Worm (Caenorhabditis elegans) whole organism, L3 larva: ENCODE measurements around the gene C33F10.1.
A peak's percentile ranks its signal among the peaks of the same experiment; 100 is the strongest.

Source experiments
- R02D3.7 ChIP-seq: fragments of 150-350 bp; optimal IDR thresholded peaks from 2 replicates; lab custom pipeline; 2014; ENCODE audit warnings: missing biosample characterization, missing genetic modification characterization
- aly-2 ChIP-seq: fragments of 150-350 bp; optimal IDR thresholded peaks from 2 replicates; lab custom pipeline; 2014; ENCODE audit warnings: missing biosample characterization, missing genetic modification characterization
- ama-1 ChIP-seq: fragments of 150-350 bp; optimal IDR thresholded peaks from 2 replicates; lab custom pipeline; 2018
- ceh-16 ChIP-seq: sonication (generic microtip); optimal IDR thresholded peaks from 2 replicates; lab custom pipeline; 2017; ENCODE audit warnings: missing biosample characterization, missing genetic modification characterization
- ceh-28 ChIP-seq: fragments of 150-350 bp; optimal IDR thresholded peaks from 2 replicates; lab custom pipeline; 2014; ENCODE audit warnings: missing biosample characterization, missing genetic modification reagents, missing genetic modification characterization
- ceh-82 ChIP-seq: fragments of 150-350 bp; optimal IDR thresholded peaks from 2 replicates; lab custom pipeline; 2014; ENCODE audit warnings: missing biosample characterization, missing genetic modification characterization
- ceh-9 ChIP-seq: sonication (generic microtip); optimal IDR thresholded peaks from 2 replicates; lab custom pipeline; 2018; ENCODE audit warnings: missing biosample characterization, missing genetic modification characterization
- egl-27 ChIP-seq: sonication (generic microtip); optimal IDR thresholded peaks from 4 replicates; lab custom pipeline; 2017; ENCODE audit warnings: missing biosample characterization, missing genetic modification reagents, missing genetic modification characterization
- elt-1 ChIP-seq: fragments of 150-350 bp; optimal IDR thresholded peaks from 2 replicates; lab custom pipeline; 2014; ENCODE audit warnings: missing biosample characterization, missing genetic modification characterization
- elt-3 ChIP-seq, 3 experiments: fragments of 150-350 bp in 1 of 3; sonication (generic microtip) in 2 of 3; optimal IDR thresholded peaks; 2 replicates in 2 of 3; 4 replicates in 1 of 3; lab custom pipeline; 2014 to 2017; ENCODE audit warnings: missing biosample characterization in 3 of 3, missing genetic modification characterization in 3 of 3
- eor-1 ChIP-seq, 2 experiments: fragments of 150-350 bp; optimal IDR thresholded peaks; 2 replicates each; lab custom pipeline; 2014 to 2018; ENCODE audit warnings: missing biosample characterization in 2 of 2, missing genetic modification characterization in 2 of 2
- fkh-10 ChIP-seq: sonication (generic microtip); optimal IDR thresholded peaks from 2 replicates; lab custom pipeline; 2017; ENCODE audit warnings: missing biosample characterization, missing genetic modification reagents, missing genetic modification characterization
- fkh-2 ChIP-seq: fragments of 150-350 bp; optimal IDR thresholded peaks from 2 replicates; lab custom pipeline; 2014; ENCODE audit warnings: missing biosample characterization, missing genetic modification reagents, missing genetic modification characterization
- hmg-11 ChIP-seq: sonication (generic microtip); optimal IDR thresholded peaks from 2 replicates; lab custom pipeline; 2016; ENCODE audit warnings: missing genetic modification characterization, missing compliant biosample characterization
- jun-1 ChIP-seq: fragments of 150-350 bp; optimal IDR thresholded peaks from 2 replicates; lab custom pipeline; 2014; ENCODE audit warnings: missing biosample characterization, missing genetic modification reagents, missing genetic modification characterization
- lin-15B ChIP-seq: fragments of 150-350 bp; optimal IDR thresholded peaks from 2 replicates; lab custom pipeline; 2014; ENCODE audit warnings: missing biosample characterization, missing genetic modification characterization
- lin-39 ChIP-seq: fragments of 150-350 bp; optimal IDR thresholded peaks from 2 replicates; lab custom pipeline; 2018; ENCODE audit warnings: missing biosample characterization, missing genetic modification reagents, missing genetic modification characterization
- mdl-1 ChIP-seq: fragments of 150-350 bp; optimal IDR thresholded peaks from 2 replicates; lab custom pipeline; 2014; ENCODE audit warnings: missing biosample characterization, missing genetic modification characterization
- mml-1 ChIP-seq: fragments of 150-350 bp; sonication (generic microtip); optimal IDR thresholded peaks from 3 replicates; lab custom pipeline; 2014; ENCODE audit warnings: missing biosample characterization, missing genetic modification characterization
- nfya-1 ChIP-seq: sonication (generic microtip); optimal IDR thresholded peaks from 2 replicates; lab custom pipeline; 2017; ENCODE audit warnings: missing genetic modification characterization, mild to moderate bottlenecking, missing compliant biosample characterization, antibody characterized with exemption, moderate library complexity; ENCODE audit not compliant: insufficient read depth
- nhr-11 ChIP-seq: fragments of 150-350 bp; optimal IDR thresholded peaks from 2 replicates; lab custom pipeline; 2014; ENCODE audit warnings: missing biosample characterization, missing genetic modification characterization
- nhr-23 ChIP-seq: fragments of 150-350 bp; optimal IDR thresholded peaks from 2 replicates; lab custom pipeline; 2014; ENCODE audit warnings: missing biosample characterization, missing genetic modification reagents, missing genetic modification characterization
- nhr-25 ChIP-seq: sonication (generic microtip); optimal IDR thresholded peaks from 2 replicates; lab custom pipeline; 2017; ENCODE audit warnings: missing biosample characterization, missing genetic modification characterization
- nhr-43 ChIP-seq: sonication (generic microtip); optimal IDR thresholded peaks from 2 replicates; lab custom pipeline; 2016; ENCODE audit warnings: mild to moderate bottlenecking, missing genetic modification characterization, missing compliant biosample characterization; ENCODE audit not compliant: poor library complexity, severe bottlenecking
- nhr-67 ChIP-seq: fragments of 150-350 bp; optimal IDR thresholded peaks from 2 replicates; lab custom pipeline; 2014; ENCODE audit warnings: missing biosample characterization, missing genetic modification characterization
- nhr-76 ChIP-seq: fragments of 150-350 bp; sonication (generic microtip); optimal IDR thresholded peaks from 5 replicates; lab custom pipeline; 2014; ENCODE audit warnings: missing biosample characterization, missing genetic modification characterization
- nhr-77 ChIP-seq: fragments of 150-350 bp; optimal IDR thresholded peaks from 2 replicates; lab custom pipeline; 2014; ENCODE audit warnings: missing biosample characterization, missing genetic modification characterization
- pha-4 ChIP-seq: fragments of 150-350 bp; optimal IDR thresholded peaks from 2 replicates; lab custom pipeline; 2014; ENCODE audit warnings: missing biosample characterization, missing genetic modification reagents, missing genetic modification characterization
- pqm-1 ChIP-seq: fragments of 150-350 bp; optimal IDR thresholded peaks from 2 replicates; lab custom pipeline; 2017; ENCODE audit warnings: missing biosample characterization, missing genetic modification characterization, inconsistent platforms
- sea-2 ChIP-seq: fragments of 150-350 bp; sonication (generic microtip); optimal IDR thresholded peaks from 4 replicates; lab custom pipeline; 2014; ENCODE audit warnings: missing biosample characterization, missing genetic modification reagents, missing genetic modification characterization
- skn-1 ChIP-seq: fragments of 150-350 bp; optimal IDR thresholded peaks from 2 replicates; lab custom pipeline; 2014; ENCODE audit warnings: missing biosample characterization, missing genetic modification characterization
- snpc-4 ChIP-seq: fragments of 150-350 bp; optimal IDR thresholded peaks from 2 replicates; lab custom pipeline; 2014; ENCODE audit warnings: missing biosample characterization, missing genetic modification characterization
- tbx-2 ChIP-seq: sonication (generic microtip); optimal IDR thresholded peaks from 2 replicates; lab custom pipeline; 2016; ENCODE audit warnings: mild to moderate bottlenecking, missing genetic modification characterization, missing compliant biosample characterization
- unc-39 ChIP-seq: sonication (generic microtip); optimal IDR thresholded peaks from 4 replicates; lab custom pipeline; 2017; ENCODE audit warnings: missing biosample characterization, missing genetic modification characterization
- unc-62 ChIP-seq: fragments of 150-350 bp; sonication (generic microtip); optimal IDR thresholded peaks from 4 replicates; lab custom pipeline; 2014; ENCODE audit warnings: missing biosample characterization, missing genetic modification reagents, missing genetic modification characterization
- ztf-4 ChIP-seq: fragments of 150-350 bp; optimal IDR thresholded peaks from 2 replicates; lab custom pipeline; 2014; ENCODE audit warnings: missing biosample characterization, missing genetic modification characterization

The C33F10.1 gene

ce11 chrII:4863357-4863756, 28.5 kb downstream of the C33F10.1 start, which contains the start of the genes mpst-4 and F11G11.14:
TSS of gene mpst-4 (minus strand) at chrII:4863457.
TSS of gene F11G11.14 (plus strand) at chrII:4863681.
- no peak for TF ChIP-seq nhr-11 (tag; lab: Kevin White, UChicago)
- no peak for TF ChIP-seq R02D3.7 (tag; lab: Kevin White, UChicago)
- no peak for TF ChIP-seq elt-3 (tag; optimal IDR thresholded peaks at IDR 0.05; lab: Kevin White, UChicago)
- no peak for TF ChIP-seq ztf-4
- TF ChIP-seq nhr-77 (tag; lab: Kevin White, UChicago) = no peak
- TF ChIP-seq fkh-10 (GFP tag; lab: Kevin White, UChicago) = no peak
- TF ChIP-seq egl-27 = no peak
- TF ChIP-seq fkh-2 (tag; lab: Kevin White, UChicago) = no peak
- no peak for TF ChIP-seq eor-1 (tag; optimal IDR thresholded peaks at IDR 0.05; lab: Kevin White, UChicago)
- TF ChIP-seq ceh-28 (tag; lab: Kevin White, UChicago) = no peak
- TF ChIP-seq pqm-1 (tag; lab: Kevin White, UChicago) = no peak
- TF ChIP-seq tbx-2 (tag; lab: Kevin White, UChicago) = no peak
- TF ChIP-seq skn-1 = no peak
- no peak for TF ChIP-seq ceh-9
- TF ChIP-seq nhr-23 (tag; lab: Kevin White, UChicago) = no peak
- no peak for TF ChIP-seq elt-1
- no peak for TF ChIP-seq ama-1 (lab: Kevin White, UChicago)
- TF ChIP-seq nhr-76 = no peak

ce11 chrII:4866045-4866444, 31.2 kb downstream of the C33F10.1 start:
- TF ChIP-seq ama-1 (lab: Kevin White, UChicago) (peak; percentile 91), nhr-43 (peak; percentile 74), lin-15B (tag; lab: Kevin White, UChicago) (no peak), pqm-1 (tag; lab: Kevin White, UChicago) (no peak), snpc-4 (tag; lab: Kevin White, UChicago) (no peak), unc-62 (GFP tag; lab: Kevin White, UChicago) (peak; percentile 50), mml-1 (tag; lab: Kevin White, UChicago) (no peak), hmg-11 (tag; lab: Kevin White, UChicago) (no peak), ceh-82 (tag; lab: Kevin White, UChicago) (no peak), nfya-1 (peak; percentile 25), nhr-77 (tag; lab: Kevin White, UChicago) (peak; percentile 16), lin-39 (tag; lab: Kevin White, UChicago) (no peak), nhr-76 (no peak), elt-3 (tag; optimal IDR thresholded peaks at IDR 0.05; lab: Kevin White, UChicago) (peak in 1 of 3 experiments; percentile 73), pha-4 (no peak), ceh-16 (tag; lab: Kevin White, UChicago) (no peak), R02D3.7 (tag; lab: Kevin White, UChicago) (peak; percentile 28), nhr-25 (tag; lab: Kevin White, UChicago) (peak; percentile 78), nhr-23 (tag; lab: Kevin White, UChicago) (peak; percentile 64)

ce11 chrII:4867476-4867875, 32.7 kb downstream of the C33F10.1 start, which contains the start of gene col-17:
TSS of gene col-17 (minus strand) at chrII:4867576.
- no peak for TF ChIP-seq mdl-1 (tag; lab: Kevin White, UChicago)
- no peak for TF ChIP-seq nhr-11 (tag; lab: Kevin White, UChicago)
- TF ChIP-seq jun-1 = no peak
- no peak for TF ChIP-seq aly-2
- TF ChIP-seq fkh-2 (tag; lab: Kevin White, UChicago) = no peak
- TF ChIP-seq unc-39 (tag; lab: Kevin White, UChicago) = no peak

ce11 chrII:4869793-4870343, 35.0 kb downstream of the C33F10.1 start:
- no peak for TF ChIP-seq nhr-23 (tag; lab: Kevin White, UChicago)
- no peak for TF ChIP-seq elt-3 (tag; optimal IDR thresholded peaks at IDR 0.05; lab: Kevin White, UChicago)
- TF ChIP-seq nhr-43 = no peak
- TF ChIP-seq nhr-67 = no peak
- no peak for TF ChIP-seq hmg-11 (tag; lab: Kevin White, UChicago)
- no peak for TF ChIP-seq elt-1
- no peak for TF ChIP-seq nhr-77 (tag; lab: Kevin White, UChicago)
- no peak for TF ChIP-seq aly-2
- TF ChIP-seq nhr-11 (tag; lab: Kevin White, UChicago) = no peak
- no peak for TF ChIP-seq skn-1
- TF ChIP-seq R02D3.7 (tag; lab: Kevin White, UChicago) = no peak
- TF ChIP-seq ztf-4 = no peak
- no peak for TF ChIP-seq lin-15B (tag; lab: Kevin White, UChicago)
- TF ChIP-seq mml-1 (tag; lab: Kevin White, UChicago) = no peak
- no peak for TF ChIP-seq sea-2 (GFP tag; lab: Kevin White, UChicago)
- no peak for TF ChIP-seq fkh-2 (tag; lab: Kevin White, UChicago)
- no peak for TF ChIP-seq mdl-1 (tag; lab: Kevin White, UChicago)
